Fruit fly (Drosophila melanogaster): ENCODE measurements around the gene t-cup.
A peak's percentile ranks its signal among the peaks of the same experiment; 100 is the strongest.

t-cup gene

dm6 chr2L:12529029-12529948, 32.2 kb upstream of the t-cup start (continued):
- peak; percentile 83 to 91 for TF ChIP-seq Trl (optimal IDR thresholded peaks at IDR 0.05)
- TF ChIP-seq Trl (GFP tag; optimal IDR thresholded peaks at IDR 0.05), result peak; percentile 32
- peak; percentile 83 for TF ChIP-seq GATAe (GFP tag; conservative IDR thresholded peaks at IDR 0.05)
- peak; percentile 45 for TF ChIP-seq ash1 (GFP tag; optimal IDR thresholded peaks at IDR 0.05)
- TF ChIP-seq Bdp1 (GFP tag; optimal IDR thresholded peaks at IDR 0.05), result no peak
- TF ChIP-seq ATbp (GFP tag; optimal IDR thresholded peaks at IDR 0.05), result no peak
- no peak for TF ChIP-seq sr (GFP tag; IDR thresholded peaks at IDR 0.05)
- no peak for TF ChIP-seq CG12659 (GFP tag; optimal IDR thresholded peaks at IDR 0.05)
- TF ChIP-seq HLHmδ (GFP tag; optimal IDR thresholded peaks at IDR 0.05), result peak; percentile 71
- TF ChIP-seq Fer3 (tag; optimal IDR thresholded peaks at IDR 0.05), result no peak
- TF ChIP-seq H2.0 (GFP tag; IDR thresholded peaks at IDR 0.05), result no peak
- TF ChIP-seq Max (GFP tag; optimal IDR thresholded peaks at IDR 0.05), result no peak
- TF ChIP-seq sisA (GFP tag; IDR thresholded peaks at IDR 0.05), result 0 out of 2 replicates have a peak, but pooled peaks have one; percentile 24
- TF ChIP-seq usp (GFP tag; optimal IDR thresholded peaks at IDR 0.05), result no peak
- TF ChIP-seq Dip2 (GFP tag; IDR thresholded peaks at IDR 0.05), result no peak
- TF ChIP-seq CG11504 (tag; optimal IDR thresholded peaks at IDR 0.05), result peak; percentile 76
- TF ChIP-seq CTCF (GFP tag; optimal IDR thresholded peaks at IDR 0.05), result no peak
- TF ChIP-seq ro (GFP tag; IDR thresholded peaks at IDR 0.05), result no peak
- TF ChIP-seq bab2 (GFP tag; optimal IDR thresholded peaks at IDR 0.05), result no peak
- TF ChIP-seq CG11456 (GFP tag; IDR thresholded peaks at IDR 0.05), result no peak
- no peak for TF ChIP-seq CG13123 (GFP tag; optimal IDR thresholded peaks at IDR 0.05)
- TF ChIP-seq chif (GFP tag; optimal IDR thresholded peaks at IDR 0.05), result no peak
- no peak for TF ChIP-seq inv (GFP tag; IDR thresholded peaks at IDR 0.05; ENCODE audit: partially characterized antibody)
- TF ChIP-seq cwo (GFP tag; optimal IDR thresholded peaks at IDR 0.05), result peak; percentile 74
- TF ChIP-seq ems (GFP tag; optimal IDR thresholded peaks at IDR 0.05), result no peak
- TF ChIP-seq gem (tag; optimal IDR thresholded peaks at IDR 0.05), result peak; percentile 63
- no peak for TF ChIP-seq CG15269 (tag; optimal IDR thresholded peaks at IDR 0.05)
- peak; percentile 47; the same call in 1 of the 2 replicates for TF ChIP-seq stc (GFP tag; IDR thresholded peaks at IDR 0.05)
- no peak for TF ChIP-seq crc (GFP tag; optimal IDR thresholded peaks at IDR 0.05)
- no peak for TF ChIP-seq hb (GFP tag; IDR thresholded peaks at IDR 0.05; ENCODE audit: partially characterized antibody)
- TF ChIP-seq dpn (GFP tag; optimal IDR thresholded peaks at IDR 0.05), result peak in 1 of 2 experiments; percentile 19
- no peak for TF ChIP-seq NC2β (GFP tag; optimal IDR thresholded peaks at IDR 0.05)
- TF ChIP-seq tap (tag; optimal IDR thresholded peaks at IDR 0.05), result no peak
- no peak for TF ChIP-seq YL-1 (GFP tag; optimal IDR thresholded peaks at IDR 0.05)
- peak; percentile 62 for TF ChIP-seq CG32772 (GFP tag; IDR thresholded peaks at IDR 0.05)
- TF ChIP-seq tx (GFP tag; optimal IDR thresholded peaks at IDR 0.05), result no peak
- TF ChIP-seq CG2120 (GFP tag; optimal IDR thresholded peaks at IDR 0.05), result peak; percentile 31
- TF ChIP-seq CG12155 (GFP tag; optimal IDR thresholded peaks at IDR 0.05), result peak; percentile 3
- TF ChIP-seq CG4730 (GFP tag; IDR thresholded peaks at IDR 0.05), result no peak
- peak; percentile 3 for TF ChIP-seq bcd (GFP tag; optimal IDR thresholded peaks at IDR 0.05)
- no peak for TF ChIP-seq CG10274 (GFP tag; optimal IDR thresholded peaks at IDR 0.05)
- TF ChIP-seq Hand (GFP tag; optimal IDR thresholded peaks at IDR 0.05), result peak; percentile 11
- peak; percentile 58 for TF ChIP-seq CG9932 (GFP tag; IDR thresholded peaks at IDR 0.05)
- TF ChIP-seq Gsc (GFP tag; IDR thresholded peaks at IDR 0.05), result no peak
- no peak for TF ChIP-seq Mes4 (GFP tag; optimal IDR thresholded peaks at IDR 0.05)
- TF ChIP-seq trem (tag; optimal IDR thresholded peaks at IDR 0.05), result no peak
- no peak for TF ChIP-seq shn (GFP tag; optimal IDR thresholded peaks at IDR 0.05)
- TF ChIP-seq fd96Cb (tag; optimal IDR thresholded peaks at IDR 0.05), result peak; percentile 51
- peak; percentile 32 for TF ChIP-seq CG30403 (GFP tag; optimal IDR thresholded peaks at IDR 0.05)
- no peak for TF ChIP-seq Blimp-1 (GFP tag; optimal IDR thresholded peaks at IDR 0.05)
